Fruit fly (Drosophila melanogaster) whole organism, embryonic: ENCODE data around the gene Ilp6.

Experiments
- Atf3 ChIP-seq: fragments of 200-800 bp; sonication (Bioruptor generic); optimal IDR thresholded peaks from 3 replicates; lab custom pipeline; 2016; ENCODE audit warnings: missing biosample characterization, missing genetic modification characterization
- B-H2 ChIP-seq: fragments of 200-800 bp; sonication (Bioruptor generic); optimal IDR thresholded peaks from 2 replicates; lab custom pipeline; 2018; ENCODE audit warnings: missing biosample characterization, mild to moderate bottlenecking, missing genetic modification characterization
- C15 ChIP-seq: fragments of 200-800 bp; sonication (Bioruptor generic); IDR thresholded peaks from 3 replicates; pipeline ENCODE4 v1.3.6; 2022; ENCODE audit warnings: missing biosample characterization, missing genetic modification characterization
- CG11085 ChIP-seq: fragments of 200-800 bp; sonication (Bioruptor generic); IDR thresholded peaks from 2 replicates; pipeline ENCODE4 v1.3.6; 2022; ENCODE audit warnings: missing biosample characterization, missing genetic modification characterization
- CG12071 ChIP-seq: fragments of 200-800 bp; sonication (Bioruptor generic); optimal IDR thresholded peaks from 3 replicates; lab custom pipeline; 2018; ENCODE audit warnings: missing biosample characterization, mild to moderate bottlenecking, missing genetic modification characterization
- CG12659 ChIP-seq: fragments of 200-800 bp; sonication (Bioruptor generic); optimal IDR thresholded peaks from 3 replicates; lab custom pipeline; 2017; ENCODE audit warnings: mild to moderate bottlenecking, missing biosample characterization, missing genetic modification reagents, missing genetic modification characterization
- CG13287 ChIP-seq: fragments of 200-800 bp; sonication (Bioruptor generic); IDR thresholded peaks from 2 replicates; pipeline ENCODE4 v1.3.6; 2022; ENCODE audit warnings: missing biosample characterization, missing genetic modification characterization; ENCODE audit not compliant: partially characterized antibody
- CG14050 ChIP-seq: fragments of 200-800 bp; sonication (Bioruptor generic); IDR thresholded peaks from 3 replicates; pipeline ENCODE4 v1.3.6; 2022; ENCODE audit warnings: missing biosample characterization, missing genetic modification characterization
- CG14710 ChIP-seq: fragments of 200-800 bp; sonication (Bioruptor generic); optimal IDR thresholded peaks from 3 replicates; lab custom pipeline; 2019; ENCODE audit warnings: missing biosample characterization, mild to moderate bottlenecking, missing genetic modification characterization, moderate library complexity
- CG1529 ChIP-seq: fragments of 200-800 bp; sonication (Bioruptor generic); optimal IDR thresholded peaks from 3 replicates; lab custom pipeline; 2018; ENCODE audit warnings: missing biosample characterization, missing genetic modification characterization
- CG1602 ChIP-seq: fragments of 200-800 bp; sonication (Bioruptor generic); optimal IDR thresholded peaks from 3 replicates; lab custom pipeline; 2016; ENCODE audit warnings: missing biosample characterization, missing genetic modification characterization
- CG16779 ChIP-seq: fragments of 200-800 bp; sonication (Bioruptor generic); IDR thresholded peaks from 2 replicates; pipeline ENCODE4 v1.3.6; 2022; ENCODE audit warnings: missing biosample characterization, missing genetic modification characterization
- CG16813 ChIP-seq: fragments of 200-800 bp; sonication (Bioruptor generic); IDR thresholded peaks from 3 replicates; pipeline ENCODE4 v1.3.6; 2022; ENCODE audit warnings: missing biosample characterization, missing genetic modification characterization; ENCODE audit not compliant: partially characterized antibody
- CG16863 ChIP-seq: fragments of 200-800 bp; sonication (Bioruptor generic); optimal IDR thresholded peaks from 3 replicates; lab custom pipeline; 2016; ENCODE audit warnings: missing biosample characterization, missing genetic modification characterization
- CG1792 ChIP-seq: fragments of 200-800 bp; sonication (Bioruptor generic); optimal IDR thresholded peaks from 2 replicates; lab custom pipeline; 2016; ENCODE audit warnings: missing biosample characterization, missing genetic modification characterization
- CG2199 ChIP-seq: fragments of 200-800 bp; sonication (Bioruptor generic); IDR thresholded peaks from 3 replicates; pipeline ENCODE4 v1.3.6; 2022; ENCODE audit warnings: missing biosample characterization, missing genetic modification characterization
- CG2678 ChIP-seq: fragments of 200-800 bp; sonication (Bioruptor generic); optimal IDR thresholded peaks from 3 replicates; lab custom pipeline; 2019; ENCODE audit warnings: missing biosample characterization, mild to moderate bottlenecking, missing genetic modification characterization, moderate library complexity
- CG4360 ChIP-seq: fragments of 200-800 bp; sonication (Bioruptor generic); IDR thresholded peaks from 2 replicates; pipeline ENCODE4 v1.3.6; 2022; ENCODE audit warnings: missing biosample characterization, missing genetic modification characterization
- CG5245 ChIP-seq: fragments of 200-800 bp; sonication (Bioruptor generic); optimal IDR thresholded peaks from 3 replicates; lab custom pipeline; 2016; ENCODE audit warnings: missing biosample characterization, missing genetic modification characterization
- CG7357 ChIP-seq: fragments of 200-800 bp; sonication (Bioruptor generic); IDR thresholded peaks from 3 replicates; pipeline ENCODE4 v1.3.6; 2022; ENCODE audit warnings: missing biosample characterization, missing genetic modification characterization
- CG8281 ChIP-seq: fragments of 200-800 bp; sonication (Bioruptor generic); optimal IDR thresholded peaks from 2 replicates; lab custom pipeline; 2018; ENCODE audit warnings: missing biosample characterization, mild to moderate bottlenecking, missing genetic modification characterization, moderate library complexity
- CG8388 ChIP-seq: fragments of 200-800 bp; sonication (Bioruptor generic); optimal IDR thresholded peaks from 2 replicates; lab custom pipeline; 2019; ENCODE audit warnings: missing biosample characterization, mild to moderate bottlenecking, missing genetic modification characterization, moderate library complexity
- CG9817 ChIP-seq: fragments of 200-800 bp; sonication (Bioruptor generic); optimal IDR thresholded peaks from 2 replicates; lab custom pipeline; 2018; ENCODE audit warnings: missing biosample characterization, mild to moderate bottlenecking, missing genetic modification characterization, moderate library complexity
- CTCF ChIP-seq: fragments of 200-800 bp; sonication (Bioruptor generic); optimal IDR thresholded peaks from 2 replicates; lab custom pipeline; 2017; ENCODE audit warnings: missing biosample characterization, mild to moderate bottlenecking, missing genetic modification characterization, moderate library complexity
- Dll ChIP-seq: fragments of 200-800 bp; sonication (Bioruptor generic); IDR thresholded peaks from 4 replicates; pipeline ENCODE4 v1.3.6; 2022; ENCODE audit warnings: missing biosample characterization, missing genetic modification characterization; ENCODE audit not compliant: partially characterized antibody
- E2f1 ChIP-seq: fragments of 200-800 bp; sonication (Bioruptor generic); IDR thresholded peaks from 2 replicates; pipeline ENCODE4 v1.3.6; 2022; ENCODE audit warnings: missing biosample characterization, missing genetic modification characterization
- Ets65A ChIP-seq: fragments of 200-800 bp; sonication (Bioruptor generic); peaks from one replicate; lab custom pipeline; 2016; ENCODE audit warnings: missing biosample characterization, missing genetic modification characterization
- Fer3 ChIP-seq: fragments of 200-800 bp; sonication (Bioruptor generic); optimal IDR thresholded peaks from 2 replicates; lab custom pipeline; 2018; ENCODE audit warnings: missing biosample characterization, mild to moderate bottlenecking, missing genetic modification characterization, moderate library complexity
- H2.0 ChIP-seq: fragments of 200-800 bp; sonication (Bioruptor generic); IDR thresholded peaks from 2 replicates; pipeline ENCODE4 v1.3.6; 2022; ENCODE audit warnings: missing biosample characterization, missing genetic modification characterization
- HLH54F ChIP-seq: fragments of 200-800 bp; sonication (Bioruptor generic); optimal IDR thresholded peaks from 3 replicates; lab custom pipeline; 2016; ENCODE audit warnings: missing biosample characterization, missing genetic modification characterization
- HLHmδ ChIP-seq: fragments of 200-800 bp; sonication (Bioruptor generic); optimal IDR thresholded peaks from 2 replicates; lab custom pipeline; 2018; ENCODE audit warnings: missing biosample characterization, mild to moderate bottlenecking, missing genetic modification characterization, moderate library complexity
- Hmx ChIP-seq: fragments of 200-800 bp; sonication (Bioruptor generic); optimal IDR thresholded peaks from 2 replicates; lab custom pipeline; 2016; ENCODE audit warnings: missing biosample characterization, missing genetic modification characterization
- NC2β ChIP-seq: fragments of 200-800 bp; sonication (Bioruptor generic); optimal IDR thresholded peaks from 2 replicates; lab custom pipeline; 2016; ENCODE audit warnings: missing biosample characterization, missing genetic modification characterization
- NfI ChIP-seq: fragments of 200-800 bp; sonication (Bioruptor generic); optimal IDR thresholded peaks from 3 replicates; lab custom pipeline; 2018; ENCODE audit warnings: missing biosample characterization, mild to moderate bottlenecking, missing genetic modification characterization, moderate library complexity
- Spps ChIP-seq: fragments of 200-800 bp; sonication (Bioruptor generic); optimal IDR thresholded peaks from 2 replicates; lab custom pipeline; 2018; ENCODE audit warnings: missing biosample characterization, mild to moderate bottlenecking, missing genetic modification characterization
- Ssrp ChIP-seq: fragments of 200-800 bp; sonication (Bioruptor generic); optimal IDR thresholded peaks from 2 replicates; lab custom pipeline; 2018; ENCODE audit warnings: missing biosample characterization, mild to moderate bottlenecking, missing genetic modification characterization, moderate library complexity
- crc ChIP-seq: fragments of 200-800 bp; sonication (Bioruptor generic); optimal IDR thresholded peaks from 2 replicates; lab custom pipeline; 2016; ENCODE audit warnings: missing biosample characterization, missing genetic modification characterization
- cwo ChIP-seq: fragments of 200-800 bp; sonication (Bioruptor generic); optimal IDR thresholded peaks from 3 replicates; lab custom pipeline; 2017; ENCODE audit warnings: missing biosample characterization, missing genetic modification characterization, mild to moderate bottlenecking, moderate library complexity, missing genetic modification reagents
- exex ChIP-seq: fragments of 200-800 bp; sonication (Bioruptor generic); optimal IDR thresholded peaks from 4 replicates; lab custom pipeline; 2018; ENCODE audit warnings: missing biosample characterization, mild to moderate bottlenecking, missing genetic modification characterization, moderate library complexity
- eyg ChIP-seq: fragments of 200-800 bp; sonication (Bioruptor generic); optimal IDR thresholded peaks from 3 replicates; lab custom pipeline; 2016; ENCODE audit warnings: missing biosample characterization, missing genetic modification characterization
- fd102C ChIP-seq: fragments of 200-800 bp; sonication (Bioruptor generic); optimal IDR thresholded peaks from 2 replicates; lab custom pipeline; 2018; ENCODE audit warnings: missing biosample characterization, mild to moderate bottlenecking, missing genetic modification characterization, moderate library complexity
- gce ChIP-seq: fragments of 200-800 bp; sonication (Bioruptor generic); IDR thresholded peaks from 3 replicates; pipeline ENCODE4 v1.3.6; 2022; ENCODE audit warnings: missing biosample characterization, missing genetic modification characterization
- knrl ChIP-seq: fragments of 200-800 bp; sonication (Bioruptor generic); IDR thresholded peaks from 3 replicates; pipeline ENCODE4 v1.3.6; 2022; ENCODE audit warnings: missing biosample characterization, missing genetic modification characterization; ENCODE audit not compliant: partially characterized antibody
- lola ChIP-seq, 3 experiments: fragments of >200 bp in 2 of 3; fragments of 200-800 bp in 1 of 3; sonication (Bioruptor generic) in 1 of 3; optimal IDR thresholded peaks; 2 replicates each; lab custom pipeline; 2017 to 2019; ENCODE audit warnings: missing biosample characterization in 3 of 3, missing genetic modification characterization in 3 of 3, mild to moderate bottlenecking in 1 of 3, moderate library complexity in 1 of 3
- odd ChIP-seq: fragments of 200-800 bp; sonication (Bioruptor generic); optimal IDR thresholded peaks from 2 replicates; lab custom pipeline; 2017; ENCODE audit warnings: missing biosample characterization, mild to moderate bottlenecking, missing genetic modification characterization
- pzg ChIP-seq: fragments of 200-800 bp; sonication (Bioruptor generic); optimal IDR thresholded peaks from 3 replicates; lab custom pipeline; 2018; ENCODE audit warnings: missing biosample characterization, mild to moderate bottlenecking, missing genetic modification characterization, moderate library complexity
- sc ChIP-seq, 3 experiments: fragments of >200 bp in 2 of 3; fragments of 200-800 bp in 1 of 3; sonication (Bioruptor generic) in 1 of 3; optimal IDR thresholded peaks; 2 replicates in 2 of 3; 3 replicates in 1 of 3; lab custom pipeline; 2017; ENCODE audit warnings: mild to moderate bottlenecking in 1 of 3, missing biosample characterization in 1 of 3, missing genetic modification characterization in 1 of 3, missing genetic modification reagents in 1 of 3
- toy ChIP-seq: fragments of 200-800 bp; sonication (Bioruptor generic); IDR thresholded peaks from 2 replicates; pipeline ENCODE4 v1.3.6; 2022; ENCODE audit warnings: missing biosample characterization, missing genetic modification characterization

Ilp6 gene

dm6 chrX:2296230-2297044 lies 38.0 kb downstream of the Ilp6 start (continued):
- peak; percentile 89 for TF ChIP-seq eyg
- peak; percentile 96 for TF ChIP-seq CG12659 (GFP tag; lab: Kevin White, UChicago)
- no peak for TF ChIP-seq sc (optimal IDR thresholded peaks at IDR 0.05; lab: Kevin White, UChicago)
- TF ChIP-seq sc (GFP tag; optimal IDR thresholded peaks at IDR 0.05; lab: Kevin White, UChicago), result peak; percentile 94
- peak; percentile 89 for TF ChIP-seq CG8388 (GFP tag; lab: Kevin White, UChicago)
- TF ChIP-seq exex (tag; lab: Kevin White, UChicago), result peak; percentile 64
- TF ChIP-seq CG8281 (tag; lab: Kevin White, UChicago), result peak; percentile 80
- peak in 1 of 3 experiments; percentile 97 for TF ChIP-seq lola (GFP tag; optimal IDR thresholded peaks at IDR 0.05; lab: Kevin White, UChicago)
- TF ChIP-seq B-H2 (GFP tag; lab: Kevin White, UChicago), result peak; percentile 71
- TF ChIP-seq CG14710 (tag; lab: Kevin White, UChicago), result peak; percentile 95
- peak; percentile 95 for TF ChIP-seq CG16863 (GFP tag; lab: Kevin White, UChicago)
- peak; percentile 72 for TF ChIP-seq CG11085 (GFP tag; lab: Robert Waterston, UW)
- peak; percentile 81 for TF ChIP-seq Fer3 (tag; lab: Kevin White, UChicago)
- TF ChIP-seq gce, result peak; percentile 46; the same call in 1 of the 3 replicates
- peak; percentile 12 for TF ChIP-seq pzg (GFP tag; lab: Kevin White, UChicago)
- TF ChIP-seq odd (GFP tag; lab: Kevin White, UChicago), result peak; percentile 94
- peak; percentile 94 for TF ChIP-seq CG1529 (GFP tag; lab: Kevin White, UChicago)
- peak; percentile 91 for TF ChIP-seq CG1602 (GFP tag; lab: Kevin White, UChicago)
- peak; percentile 93 for TF ChIP-seq Atf3 (GFP tag; lab: Kevin White, UChicago)
- peak; percentile 94 for TF ChIP-seq crc (GFP tag; lab: Kevin White, UChicago)
- peak; percentile 96 for TF ChIP-seq CG2678 (tag; lab: Kevin White, UChicago)
- TF ChIP-seq CG4360, result no peak
- no peak for TF ChIP-seq Dll (GFP tag; lab: Robert Waterston, UW)
- peak; percentile 99 for TF ChIP-seq Ets65A (GFP tag; lab: Kevin White, UChicago)
- no peak for TF ChIP-seq CG16779 (GFP tag; lab: Robert Waterston, UW)
- peak; percentile 89 for TF ChIP-seq NfI (GFP tag; lab: Kevin White, UChicago)
- peak; percentile 82 for TF ChIP-seq CG9817 (tag; lab: Kevin White, UChicago)
- no peak for TF ChIP-seq CG2199 (GFP tag; lab: Robert Waterston, UW)
- peak; percentile 83 for TF ChIP-seq Spps (tag; lab: Kevin White, UChicago)
- peak; percentile 90 for TF ChIP-seq cwo (GFP tag; lab: Kevin White, UChicago)
- TF ChIP-seq CTCF, result peak; percentile 65
- TF ChIP-seq Hmx (GFP tag; lab: Kevin White, UChicago), result peak; percentile 84
- no peak for TF ChIP-seq knrl (GFP tag; lab: Robert Waterston, UW)
- TF ChIP-seq CG12071, result peak; percentile 82
- TF ChIP-seq CG1792 (GFP tag; lab: Kevin White, UChicago), result peak; percentile 92
- TF ChIP-seq CG13287 (GFP tag; lab: Robert Waterston, UW), result no peak
- peak; percentile 93 for TF ChIP-seq HLH54F (GFP tag; lab: Kevin White, UChicago)
- peak; percentile 80 for TF ChIP-seq CG7357 (GFP tag; lab: Robert Waterston, UW)
- peak; percentile 55 for TF ChIP-seq CG14050 (GFP tag; lab: Robert Waterston, UW)
- TF ChIP-seq toy (GFP tag; lab: Robert Waterston, UW), result no peak
- TF ChIP-seq H2.0, result peak; percentile 77
- peak; percentile 54; the same call in 1 of the 3 replicates for TF ChIP-seq C15 (GFP tag; lab: Robert Waterston, UW)
- TF ChIP-seq fd102C, result peak; percentile 42
- no peak for TF ChIP-seq HLHmδ
- TF ChIP-seq NC2β, result peak; percentile 91
- peak; percentile 94 for TF ChIP-seq Ssrp
- no peak for TF ChIP-seq CG16813 (GFP tag; lab: Robert Waterston, UW)
- peak; percentile 76 for TF ChIP-seq CG5245
- TF ChIP-seq E2f1 (GFP tag; lab: Robert Waterston, UW), result peak; percentile 64; the same call in 1 of the 2 replicates
